Worm (Caenorhabditis elegans) whole organism, L2 larva: Measurements from ENCODE around the gene acs-15.

Source experiments
- C34F6.9 ChIP-seq: fragments of 150-350 bp; optimal IDR thresholded peaks from 2 replicates; lab custom pipeline; 2014; ENCODE audit warnings: missing biosample characterization, missing genetic modification characterization
- F13H6.1 ChIP-seq: sonication (generic microtip); optimal IDR thresholded peaks from 2 replicates; lab custom pipeline; 2016; ENCODE audit warnings: missing genetic modification characterization, missing compliant biosample characterization
- R02D3.7 ChIP-seq: fragments of 150-350 bp; optimal IDR thresholded peaks from 2 replicates; lab custom pipeline; 2014; ENCODE audit warnings: missing biosample characterization, missing genetic modification characterization
- ZK546.5 ChIP-seq: sonication (generic microtip); optimal IDR thresholded peaks from 2 replicates; lab custom pipeline; 2017; ENCODE audit warnings: missing biosample characterization, missing genetic modification characterization
- aly-2 ChIP-seq: fragments of 150-350 bp; optimal IDR thresholded peaks from 2 replicates; lab custom pipeline; 2014; ENCODE audit warnings: missing biosample characterization, missing genetic modification characterization
- ama-1 ChIP-seq: fragments of 150-350 bp; optimal IDR thresholded peaks from 2 replicates; lab custom pipeline; 2018; ENCODE audit warnings: inconsistent platforms
- blmp-1 ChIP-seq: sonication (generic microtip); optimal IDR thresholded peaks from 2 replicates; lab custom pipeline; 2017; ENCODE audit warnings: missing genetic modification characterization, mild to moderate bottlenecking, missing compliant biosample characterization, antibody characterized with exemption, moderate library complexity; ENCODE audit not compliant: insufficient read depth
- ceh-16 ChIP-seq: fragments of 150-350 bp; optimal IDR thresholded peaks from 2 replicates; lab custom pipeline; 2014; ENCODE audit warnings: missing biosample characterization, missing genetic modification characterization
- ceh-82 ChIP-seq: fragments of 150-350 bp; optimal IDR thresholded peaks from 2 replicates; lab custom pipeline; 2014; ENCODE audit warnings: missing biosample characterization, missing genetic modification characterization
- crh-2 ChIP-seq: sonication (generic microtip); optimal IDR thresholded peaks from 2 replicates; lab custom pipeline; 2017; ENCODE audit warnings: missing biosample characterization, missing genetic modification characterization
- dmd-4 ChIP-seq: sonication (generic microtip); optimal IDR thresholded peaks from 2 replicates; lab custom pipeline; 2017; ENCODE audit warnings: missing biosample characterization, missing genetic modification characterization
- egl-27 ChIP-seq: sonication (generic microtip); optimal IDR thresholded peaks from 3 replicates; lab custom pipeline; 2017; ENCODE audit warnings: missing biosample characterization, missing genetic modification reagents, missing genetic modification characterization
- elt-1 ChIP-seq: fragments of 150-350 bp; optimal IDR thresholded peaks from 2 replicates; lab custom pipeline; 2014; ENCODE audit warnings: missing biosample characterization, missing genetic modification characterization
- elt-3 ChIP-seq: sonication (generic microtip); optimal IDR thresholded peaks from 2 replicates; lab custom pipeline; 2017; ENCODE audit warnings: missing biosample characterization, missing genetic modification characterization
- fos-1 ChIP-seq: fragments of 150-350 bp; optimal IDR thresholded peaks from 2 replicates; lab custom pipeline; 2014; ENCODE audit warnings: missing biosample characterization, missing genetic modification characterization
- gmeb-1 ChIP-seq: fragments of 150-350 bp; optimal IDR thresholded peaks from 2 replicates; lab custom pipeline; 2014; ENCODE audit warnings: missing biosample characterization, missing genetic modification characterization
- lsy-2 ChIP-seq, 2 experiments: fragments of 150-350 bp in 1 of 2; sonication (generic microtip) in 1 of 2; optimal IDR thresholded peaks; 2 replicates each; lab custom pipeline; 2014 to 2017; ENCODE audit warnings: missing biosample characterization in 2 of 2, missing genetic modification characterization in 2 of 2
- mab-5 ChIP-seq: fragments of 150-350 bp; optimal IDR thresholded peaks from 2 replicates; lab custom pipeline; 2014; ENCODE audit warnings: missing biosample characterization, missing genetic modification characterization
- mdl-1 ChIP-seq, 2 experiments: fragments of 150-350 bp in 1 of 2; sonication (generic microtip) in 1 of 2; optimal IDR thresholded peaks; 2 replicates each; lab custom pipeline; 2017; ENCODE audit warnings: missing biosample characterization in 2 of 2, missing genetic modification characterization in 2 of 2
- nhr-10 ChIP-seq: sonication (generic microtip); optimal IDR thresholded peaks from 2 replicates; lab custom pipeline; 2017; ENCODE audit warnings: missing biosample characterization, missing genetic modification characterization
- nhr-11 ChIP-seq: fragments of 150-350 bp; optimal IDR thresholded peaks from 2 replicates; lab custom pipeline; 2014; ENCODE audit warnings: missing biosample characterization, missing genetic modification characterization
- nhr-12 ChIP-seq: fragments of 150-350 bp; optimal IDR thresholded peaks from 2 replicates; lab custom pipeline; 2014; ENCODE audit warnings: missing biosample characterization, missing genetic modification characterization
- nhr-129 ChIP-seq: fragments of 150-350 bp; optimal IDR thresholded peaks from 2 replicates; lab custom pipeline; 2014; ENCODE audit warnings: missing biosample characterization, missing genetic modification characterization
- nhr-21 ChIP-seq: fragments of 150-350 bp; optimal IDR thresholded peaks from 2 replicates; lab custom pipeline; 2014; ENCODE audit warnings: missing biosample characterization, missing genetic modification characterization
- nhr-237 ChIP-seq: fragments of 150-350 bp; optimal IDR thresholded peaks from 2 replicates; lab custom pipeline; 2014; ENCODE audit warnings: missing biosample characterization, missing genetic modification characterization
- nhr-25 ChIP-seq: fragments of 150-350 bp; sonication (generic microtip); optimal IDR thresholded peaks from 3 replicates; lab custom pipeline; 2014; ENCODE audit warnings: missing biosample characterization, missing genetic modification characterization
- nhr-6 ChIP-seq: fragments of 150-350 bp; optimal IDR thresholded peaks from 2 replicates; lab custom pipeline; 2014; ENCODE audit warnings: missing biosample characterization, missing genetic modification characterization
- peb-1 ChIP-seq: fragments of 150-350 bp; optimal IDR thresholded peaks from 2 replicates; lab custom pipeline; 2014; ENCODE audit warnings: missing biosample characterization, missing genetic modification characterization
- sma-3 ChIP-seq: sonication (generic microtip); optimal IDR thresholded peaks from 2 replicates; lab custom pipeline; 2016; ENCODE audit warnings: missing genetic modification reagents, missing genetic modification characterization, missing compliant biosample characterization
- sma-9 ChIP-seq, 2 experiments: fragments of 150-350 bp in 1 of 2; sonication (generic microtip) in 1 of 2; optimal IDR thresholded peaks; 2 replicates each; lab custom pipeline; 2014 to 2016; ENCODE audit warnings: missing genetic modification characterization in 2 of 2, mild to moderate bottlenecking in 1 of 2, missing biosample characterization in 1 of 2, missing compliant biosample characterization in 1 of 2, missing genetic modification reagents in 1 of 2, moderate library complexity in 1 of 2
- snpc-4 ChIP-seq: fragments of 150-350 bp; optimal IDR thresholded peaks from 2 replicates; lab custom pipeline; 2014; ENCODE audit warnings: missing biosample characterization, missing genetic modification characterization
- unc-39 ChIP-seq: fragments of 150-350 bp; optimal IDR thresholded peaks from 2 replicates; lab custom pipeline; 2014; ENCODE audit warnings: missing biosample characterization, missing genetic modification characterization
- unc-62 ChIP-seq: fragments of 150-350 bp; optimal IDR thresholded peaks from 2 replicates; lab custom pipeline; 2014; ENCODE audit warnings: missing biosample characterization, missing genetic modification reagents, missing genetic modification characterization
- ztf-1 ChIP-seq: fragments of 200-800 bp; sonication (Bioruptor generic); conservative IDR thresholded peaks from 2 replicates; pipeline ENCODE4 v1.3.6; 2022; ENCODE audit warnings: missing genetic modification characterization, missing compliant biosample characterization
- ztf-4 ChIP-seq: fragments of 150-350 bp; optimal IDR thresholded peaks from 2 replicates; lab custom pipeline; 2014; ENCODE audit warnings: missing biosample characterization, missing genetic modification characterization

The acs-15 gene

DNA sequence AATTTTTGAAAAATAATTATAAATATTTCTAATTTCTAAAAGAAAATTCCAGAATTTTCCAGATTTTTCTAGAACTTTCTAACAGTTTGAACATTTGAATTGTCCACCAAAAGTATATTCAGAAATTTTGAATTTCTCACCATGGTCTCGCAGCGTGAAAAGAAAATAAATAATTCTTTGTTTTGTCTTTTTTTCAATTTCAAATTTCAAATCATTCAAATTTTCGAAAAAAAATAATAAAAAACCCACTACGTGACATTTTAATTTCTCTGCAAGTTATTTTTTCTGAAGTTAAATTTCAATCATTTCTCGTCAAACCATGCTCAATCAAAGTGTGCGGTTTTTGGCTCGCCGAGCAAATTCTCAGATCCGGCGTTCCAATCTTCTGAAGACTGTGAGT is at the start of gene acs-15:
Gene acs-15 (plus strand): TSS at position 301 of the 400 bp plus-strand sequence.
- TF ChIP-seq C34F6.9 (tag; lab: Kevin White, UChicago), result no peak
- no peak for TF ChIP-seq elt-1 (tag; lab: Kevin White, UChicago)
- no peak for TF ChIP-seq fos-1 (tag; lab: Kevin White, UChicago)
- no peak for TF ChIP-seq ztf-1 (GFP tag; lab: Robert Waterston, UW)
- TF ChIP-seq sma-3, result no peak
- TF ChIP-seq mab-5 (tag; lab: Kevin White, UChicago), result no peak
- no peak for TF ChIP-seq ceh-16 (tag; lab: Kevin White, UChicago)
- no peak for TF ChIP-seq aly-2
- TF ChIP-seq nhr-129 (tag; lab: Kevin White, UChicago), result no peak
- no peak for TF ChIP-seq lsy-2 (tag; optimal IDR thresholded peaks at IDR 0.05; lab: Kevin White, UChicago)
- no peak for TF ChIP-seq peb-1 (tag; lab: Kevin White, UChicago)
- TF ChIP-seq ceh-82 (tag; lab: Kevin White, UChicago), result no peak

DNA sequence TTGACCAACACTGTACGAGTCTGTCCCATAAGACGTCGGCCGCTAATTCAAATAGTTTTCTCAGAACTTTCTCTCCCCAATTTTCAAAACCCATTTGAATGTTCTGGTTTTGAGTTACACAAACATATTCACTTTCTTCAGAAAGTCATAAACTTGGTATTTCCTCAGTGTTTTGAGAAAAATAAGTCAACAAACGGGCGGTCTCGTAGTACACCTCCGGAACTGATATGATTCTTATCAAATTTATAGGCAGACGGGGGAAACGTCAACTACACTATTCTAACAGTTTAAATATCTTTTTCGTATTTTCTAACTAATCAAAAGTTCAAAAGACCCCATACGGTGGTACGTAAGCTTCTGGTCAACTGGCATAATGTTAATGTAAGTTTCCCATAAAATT is 48.6 kb upstream of the acs-15 start:
- TF ChIP-seq sma-9 (GFP tag; optimal IDR thresholded peaks at IDR 0.05; lab: Kevin White, UChicago) (no peak), sma-9 (tag; optimal IDR thresholded peaks at IDR 0.05; lab: Kevin White, UChicago) (no peak), gmeb-1 (no peak), nhr-12 (tag; lab: Kevin White, UChicago) (no peak), ama-1 (no peak), mab-5 (tag; lab: Kevin White, UChicago) (no peak), fos-1 (tag; lab: Kevin White, UChicago) (peak; percentile 19)
- TF ChIP-seq, all 48 proteins: peak for 1

DNA sequence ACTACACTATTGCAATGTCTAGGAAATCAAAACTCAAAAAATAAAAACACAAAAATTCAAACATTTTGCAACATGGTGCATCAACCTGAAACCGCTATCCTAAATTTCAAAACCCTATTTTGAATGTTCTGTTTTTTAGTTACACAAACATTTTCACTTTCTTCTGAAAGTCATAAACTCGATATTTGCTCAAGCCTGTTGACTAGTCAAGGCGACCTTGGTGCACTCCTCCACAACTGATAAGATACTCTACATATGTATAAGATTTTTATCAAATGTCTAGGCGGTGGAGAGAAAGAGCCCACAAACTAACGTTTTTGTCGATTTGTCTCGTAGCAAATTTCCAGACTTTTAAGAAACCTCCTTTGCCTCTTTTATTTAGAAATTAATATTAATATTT is 44.8 kb upstream of the acs-15 start, which contains the start of gene T07D3.4:
Gene T07D3.4 (plus strand): TSS at position 286 of the 400 bp plus-strand sequence.
- TF ChIP-seq F13H6.1, result no peak
- TF ChIP-seq nhr-21 (tag; lab: Kevin White, UChicago), result no peak
- peak; percentile 61 for TF ChIP-seq fos-1 (tag; lab: Kevin White, UChicago)
- TF ChIP-seq ama-1, result no peak
- TF ChIP-seq mab-5 (tag; lab: Kevin White, UChicago), result no peak
- TF ChIP-seq unc-39, result no peak
- TF ChIP-seq R02D3.7 (tag; lab: Kevin White, UChicago), result no peak
- no peak for TF ChIP-seq nhr-129 (tag; lab: Kevin White, UChicago)
- TF ChIP-seq elt-1 (tag; lab: Kevin White, UChicago), result no peak
- no peak for TF ChIP-seq ZK546.5 (tag; lab: Kevin White, UChicago)
- no peak for TF ChIP-seq crh-2 (tag; lab: Kevin White, UChicago)
- TF ChIP-seq sma-9 (GFP tag; optimal IDR thresholded peaks at IDR 0.05; lab: Kevin White, UChicago), result peak; percentile 37
- no peak for TF ChIP-seq sma-9 (tag; optimal IDR thresholded peaks at IDR 0.05; lab: Kevin White, UChicago)
- TF ChIP-seq elt-3 (tag; lab: Kevin White, UChicago), result no peak

DNA sequence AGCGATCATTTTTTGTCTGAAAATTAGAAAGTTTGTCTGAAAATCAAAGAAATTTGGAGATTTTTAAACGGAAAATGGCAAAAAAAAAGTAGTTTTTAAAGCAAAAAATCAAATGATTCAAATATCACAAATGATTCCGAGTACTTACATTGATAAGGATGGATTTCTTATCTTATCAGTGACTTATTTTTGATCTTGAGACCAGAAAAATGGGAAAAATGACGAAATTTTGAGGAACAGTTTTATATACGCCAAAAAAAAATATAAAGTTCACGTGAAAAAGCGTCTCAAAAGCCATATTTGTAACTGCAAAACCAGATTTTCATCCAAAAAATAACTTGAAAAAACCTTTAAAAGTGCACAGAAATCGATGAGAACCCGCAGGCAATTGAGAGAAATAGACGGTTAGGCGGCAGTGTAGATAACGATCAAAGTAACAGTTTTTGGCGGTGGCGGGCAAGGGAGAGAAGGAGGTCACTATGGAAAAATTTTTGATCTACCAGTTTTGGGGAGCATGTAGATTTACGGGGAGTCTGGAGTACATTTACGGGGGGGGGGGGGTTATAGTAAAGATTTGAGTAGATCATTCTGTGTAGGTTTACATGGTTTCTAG is 32.0 kb upstream of the acs-15 start, which contains the start of gene T07D3.9:
Gene T07D3.9 (minus strand): TSS at position 194 of the 613 bp plus-strand sequence.
- TF ChIP-seq ceh-16 (tag; lab: Kevin White, UChicago), result no peak
- peak; percentile 75 for TF ChIP-seq fos-1 (tag; lab: Kevin White, UChicago)
- no peak for TF ChIP-seq nhr-25 (tag; lab: Kevin White, UChicago)
- TF ChIP-seq dmd-4 (tag; lab: Kevin White, UChicago), result no peak
- no peak for TF ChIP-seq nhr-12 (tag; lab: Kevin White, UChicago)
- TF ChIP-seq nhr-6 (tag; lab: Kevin White, UChicago), result no peak

DNA sequence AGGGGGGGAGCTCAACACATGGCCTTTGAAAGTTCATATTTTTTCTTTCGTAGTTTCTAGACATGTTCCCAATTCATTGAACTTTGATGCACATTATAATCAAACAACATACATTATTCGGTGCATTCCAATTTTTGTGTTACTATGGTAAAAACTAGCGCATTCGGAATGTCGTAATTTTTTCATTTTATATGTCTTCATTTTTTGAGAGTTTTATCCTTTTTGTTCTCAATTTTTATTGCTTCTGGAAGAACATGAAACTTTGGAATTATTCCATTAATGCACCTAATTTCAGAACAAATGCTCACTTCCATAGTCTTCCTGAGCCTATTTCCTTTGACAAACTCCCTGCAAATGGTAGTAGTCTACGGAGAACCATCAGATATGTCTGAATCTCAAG is 31.2 kb upstream of the acs-15 start, which contains the start of gene T07D3.2:
Gene T07D3.2 (plus strand): TSS at position 301 of the 400 bp plus-strand sequence.
- TF ChIP-seq blmp-1 (tag; lab: Kevin White, UChicago) (no peak), nhr-237 (no peak), ceh-82 (tag; lab: Kevin White, UChicago) (no peak), egl-27 (tag; lab: Kevin White, UChicago) (no peak), sma-3 (no peak), peb-1 (tag; lab: Kevin White, UChicago) (no peak), snpc-4 (tag; lab: Kevin White, UChicago) (no peak), nhr-10 (no peak), nhr-11 (no peak), unc-62 (GFP tag; lab: Kevin White, UChicago) (no peak), ztf-4 (tag; lab: Kevin White, UChicago) (no peak), mdl-1 (tag; optimal IDR thresholded peaks at IDR 0.05; lab: Kevin White, UChicago) (no peak), mab-5 (tag; lab: Kevin White, UChicago) (no peak), unc-39 (no peak), aly-2 (no peak), elt-3 (tag; lab: Kevin White, UChicago) (no peak)
- TF ChIP-seq, all 48 proteins: peak for 0
